Fruit fly (Drosophila melanogaster): ENCODE results near the gene CG5001.
A peak's percentile ranks its signal among the peaks of the same experiment; 100 is the strongest.

CG5001 gene

DNA sequence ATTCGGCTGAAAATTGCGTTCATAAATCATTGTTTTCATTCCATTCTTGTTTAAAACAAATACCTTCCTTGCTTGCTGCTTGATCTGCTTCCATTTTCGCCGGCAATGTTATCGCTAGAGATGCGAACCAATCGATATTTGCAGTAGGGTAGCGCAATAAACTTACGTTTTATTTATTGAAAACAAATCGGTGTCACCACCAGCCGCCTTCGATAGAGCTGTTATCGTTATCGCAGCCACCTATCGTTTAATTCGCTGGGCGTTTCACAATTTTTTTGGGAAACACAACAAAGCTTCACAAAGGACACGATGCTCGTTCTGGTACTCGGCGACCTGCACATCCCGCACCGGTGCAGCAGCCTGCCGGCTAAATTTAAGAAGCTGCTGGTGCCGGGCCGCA is 35.0 kb upstream of the CG5001 start, which contains the start of the genes Tfb4 and Vps29 (continued):
- TF ChIP-seq Opbp (GFP tag; IDR thresholded peaks at IDR 0.05; ENCODE audit: partially characterized antibody), result peak; percentile 94
- TF ChIP-seq ara (GFP tag; IDR thresholded peaks at IDR 0.05), result peak; percentile 9; the same call in 1 of the 2 replicates
- TF ChIP-seq CG16779 (GFP tag; IDR thresholded peaks at IDR 0.05), result 0 out of 2 replicates have a peak, but pooled peaks have one; percentile 38
- TF ChIP-seq bsh (GFP tag; optimal IDR thresholded peaks at IDR 0.05), result peak in 1 of 2 experiments; percentile 28
- peak; percentile 24; the same call in 1 of the 3 replicates for TF ChIP-seq Aef1 (GFP tag; IDR thresholded peaks at IDR 0.05)

- TF ChIP-seq Hr39 (optimal IDR thresholded peaks at IDR 0.05) (peak; percentile 83), CG7963 (GFP tag; IDR thresholded peaks at IDR 0.05; ENCODE audit: partially characterized antibody) (no peak)
Measured at dm6 chr2L:1152693-1153092, 32.9 kb upstream of the CG5001 start.

- TF ChIP-seq row (GFP tag; IDR thresholded peaks at IDR 0.05) (peak; percentile 41; the same call in 2 of the 3 replicates), CG2712 (tag; optimal IDR thresholded peaks at IDR 0.05) (no peak), CG15479 (GFP tag; optimal IDR thresholded peaks at IDR 0.05) (peak; percentile 3), Sox102F (GFP tag; optimal IDR thresholded peaks at IDR 0.05) (peak; percentile 5), CG1603 (tag; optimal IDR thresholded peaks at IDR 0.05) (peak; percentile 25), CG8924 (tag; optimal IDR thresholded peaks at IDR 0.05) (peak; percentile 14), PHDP (tag; optimal IDR thresholded peaks at IDR 0.05) (peak; percentile 20), CkIIα-i1 (GFP tag; IDR thresholded peaks at IDR 0.05) (no peak), crp (GFP tag; optimal IDR thresholded peaks at IDR 0.05) (no peak), ham (GFP tag; IDR thresholded peaks at IDR 0.05) (no peak), D19A (tag; optimal IDR thresholded peaks at IDR 0.05) (peak; percentile 91), sens (GFP tag) (peak; percentile 47)
Measured at dm6 chr2L:1156592-1157249, 28.8 kb upstream of the CG5001 start.

- TF ChIP-seq pros (GFP tag; optimal IDR thresholded peaks at IDR 0.05) (peak; percentile 60), phol (tag; optimal IDR thresholded peaks at IDR 0.05) (peak; percentile 38), cato (GFP tag; optimal IDR thresholded peaks at IDR 0.05; ENCODE audit: borderline replicate concordance) (no peak), vfl (GFP tag; optimal IDR thresholded peaks at IDR 0.05) (no peak), scrt (GFP tag; optimal IDR thresholded peaks at IDR 0.05) (no peak), mam (GFP tag; optimal IDR thresholded peaks at IDR 0.05) (no peak), grau (tag; optimal IDR thresholded peaks at IDR 0.05) (no peak), gsb (GFP tag; IDR thresholded peaks at IDR 0.05) (no peak), exex (tag; optimal IDR thresholded peaks at IDR 0.05) (peak; percentile 64), z (GFP tag; IDR thresholded peaks at IDR 0.05) (peak; percentile 47; the same call in 1 of the 3 replicates), CG14050 (GFP tag; IDR thresholded peaks at IDR 0.05) (no peak), CG9876 (GFP tag; optimal IDR thresholded peaks at IDR 0.05) (no peak), nau (GFP tag; optimal IDR thresholded peaks at IDR 0.05) (no peak), HmgZ (tag; optimal IDR thresholded peaks at IDR 0.05) (peak; percentile 20), sens (GFP tag) (peak; percentile 60), CG11398 (GFP tag; optimal IDR thresholded peaks at IDR 0.05) (no peak), so (GFP tag; IDR thresholded peaks at IDR 0.05) (0 out of 3 replicates have a peak, but pooled peaks have one; percentile 20), btn (GFP tag; optimal IDR thresholded peaks at IDR 0.05) (no peak), CG18764 (GFP tag; optimal IDR thresholded peaks at IDR 0.05) (no peak), Pdp1 (GFP tag; optimal IDR thresholded peaks at IDR 0.05) (peak in 1 of 2 experiments; percentile 92), ranshi (GFP tag; IDR thresholded peaks at IDR 0.05) (no peak), slbo (GFP tag; IDR thresholded peaks at IDR 0.05) (0 out of 2 replicates have a peak, but pooled peaks have one; percentile 8), CG3407 (GFP tag; optimal IDR thresholded peaks at IDR 0.05) (no peak), grn (GFP tag; optimal IDR thresholded peaks at IDR 0.05) (peak; percentile 80), CG8924 (tag; optimal IDR thresholded peaks at IDR 0.05) (no peak), p53 (GFP tag; optimal IDR thresholded peaks at IDR 0.05) (peak; percentile 21), mirr (GFP tag; optimal IDR thresholded peaks at IDR 0.05) (peak; percentile 33), cwo (GFP tag; optimal IDR thresholded peaks at IDR 0.05) (no peak)
Measured at dm6 chr2L:1157357-1157678, 28.2 kb upstream of the CG5001 start.

All from whole organism, embryonic.